Fruit fly (Drosophila melanogaster): ENCODE results near the gene CG13733.

- TF ChIP-seq dmrt93B (GFP tag; optimal IDR thresholded peaks at IDR 0.05) (no peak), jim (GFP tag; optimal IDR thresholded peaks at IDR 0.05) (no peak), Myc (optimal IDR thresholded peaks at IDR 0.05) (no peak), Dfd (GFP tag; optimal IDR thresholded peaks at IDR 0.05) (no peak), OdsH (GFP tag; optimal IDR thresholded peaks at IDR 0.05) (no peak), pan (optimal IDR thresholded peaks at IDR 0.05) (no peak), psq (GFP tag; optimal IDR thresholded peaks at IDR 0.05) (no peak), foxo (GFP tag; optimal IDR thresholded peaks at IDR 0.05) (no peak), dl (GFP tag; optimal IDR thresholded peaks at IDR 0.05; ENCODE audit: insufficient read depth in 1 of 2, partially characterized antibody in 2 of 2) (no peak), CrebA (GFP tag; optimal IDR thresholded peaks at IDR 0.05; ENCODE audit: borderline replicate concordance) (no peak), ey (GFP tag; optimal IDR thresholded peaks at IDR 0.05) (no peak), HLH106 (tag; optimal IDR thresholded peaks at IDR 0.05) (no peak)
These were observed 17.2 kb downstream of the CG13733 start for dm6 chr3L:17461369-17462012.
